Fruit fly (Drosophila melanogaster): ENCODE data around the gene vnd.

The vnd gene

dm6 chrX:618583-618982 is 36.7 kb downstream of the vnd start (continued):
- no peak for TF ChIP-seq salr (GFP tag; optimal IDR thresholded peaks at IDR 0.05)
- TF ChIP-seq CG3919 (GFP tag; optimal IDR thresholded peaks at IDR 0.05) = no peak
- no peak for TF ChIP-seq Smox (GFP tag; optimal IDR thresholded peaks at IDR 0.05)
- no peak for TF ChIP-seq achi (GFP tag; optimal IDR thresholded peaks at IDR 0.05)
- TF ChIP-seq Ets21C (GFP tag; optimal IDR thresholded peaks at IDR 0.05) = no peak
- TF ChIP-seq Lpt (GFP tag; optimal IDR thresholded peaks at IDR 0.05) = no peak
- TF ChIP-seq fkh (GFP tag; optimal IDR thresholded peaks at IDR 0.05) = no peak
- TF ChIP-seq Ets96B (tag; optimal IDR thresholded peaks at IDR 0.05) = no peak
- TF ChIP-seq fd59A (GFP tag; optimal IDR thresholded peaks at IDR 0.05) = no peak
- TF ChIP-seq CG6163 (GFP tag; IDR thresholded peaks at IDR 0.05) = no peak
- no peak for TF ChIP-seq cyc (GFP tag; optimal IDR thresholded peaks at IDR 0.05)
- no peak for TF ChIP-seq topi (GFP tag; optimal IDR thresholded peaks at IDR 0.05)
- TF ChIP-seq CG6808 (GFP tag; optimal IDR thresholded peaks at IDR 0.05) = no peak
- TF ChIP-seq Hr38 (GFP tag; optimal IDR thresholded peaks at IDR 0.05) = no peak
- no peak for TF ChIP-seq CG10669 (GFP tag; optimal IDR thresholded peaks at IDR 0.05)
- TF ChIP-seq CG3032 (tag; optimal IDR thresholded peaks at IDR 0.05) = no peak
- no peak for TF ChIP-seq CG11294 (GFP tag; IDR thresholded peaks at IDR 0.05)
- no peak for TF ChIP-seq CG6276 (GFP tag; optimal IDR thresholded peaks at IDR 0.05)
- no peak for TF ChIP-seq Met (GFP tag; optimal IDR thresholded peaks at IDR 0.05)
- TF ChIP-seq CG7368 (GFP tag; optimal IDR thresholded peaks at IDR 0.05) = no peak
- no peak for TF ChIP-seq Blimp-1 (GFP tag; optimal IDR thresholded peaks at IDR 0.05)
- no peak for TF ChIP-seq ss (GFP tag; optimal IDR thresholded peaks at IDR 0.05)

- TF ChIP-seq CG16779 (tag; optimal IDR thresholded peaks at IDR 0.05) = no peak
- TF ChIP-seq Hr4 (GFP tag; optimal IDR thresholded peaks at IDR 0.05) = peak; percentile 33
- TF ChIP-seq fd85E (GFP tag; optimal IDR thresholded peaks at IDR 0.05) = no peak
- peak; percentile 41; the same call in 1 of the 3 replicates for TF ChIP-seq CG8119 (GFP tag; IDR thresholded peaks at IDR 0.05)
- no peak for TF ChIP-seq cyc (GFP tag; optimal IDR thresholded peaks at IDR 0.05)
- no peak for TF ChIP-seq Blimp-1 (GFP tag; optimal IDR thresholded peaks at IDR 0.05)
- no peak for TF ChIP-seq CG3919 (GFP tag; optimal IDR thresholded peaks at IDR 0.05)
- TF ChIP-seq Lpt (GFP tag; optimal IDR thresholded peaks at IDR 0.05) = no peak
- TF ChIP-seq Eip75B (GFP tag; optimal IDR thresholded peaks at IDR 0.05) = no peak
- no peak for TF ChIP-seq Gug (GFP tag; IDR thresholded peaks at IDR 0.05)
- TF ChIP-seq spab (GFP tag; optimal IDR thresholded peaks at IDR 0.05) = no peak
- no peak for TF ChIP-seq Sox15 (GFP tag; optimal IDR thresholded peaks at IDR 0.05)
- peak; percentile 61 for TF ChIP-seq svp (GFP tag)
- TF ChIP-seq CG11762 (GFP tag; optimal IDR thresholded peaks at IDR 0.05; ENCODE audit: insufficient read depth) = no peak
- no peak for TF ChIP-seq Eip93F (GFP tag; optimal IDR thresholded peaks at IDR 0.05)
- no peak for TF ChIP-seq fd59A (GFP tag; optimal IDR thresholded peaks at IDR 0.05)
- TF ChIP-seq lz (GFP tag; optimal IDR thresholded peaks at IDR 0.05) = no peak
- no peak for TF ChIP-seq salr (GFP tag; optimal IDR thresholded peaks at IDR 0.05)
- TF ChIP-seq vri (GFP tag; optimal IDR thresholded peaks at IDR 0.05) = no peak
- peak; percentile 24 for TF ChIP-seq CG32006 (GFP tag; optimal IDR thresholded peaks at IDR 0.05)
- no peak for TF ChIP-seq Smox (GFP tag; optimal IDR thresholded peaks at IDR 0.05)
- TF ChIP-seq topi (GFP tag; optimal IDR thresholded peaks at IDR 0.05) = no peak
- no peak for TF ChIP-seq net (GFP tag; optimal IDR thresholded peaks at IDR 0.05)
- TF ChIP-seq CG31627 (GFP tag; optimal IDR thresholded peaks at IDR 0.05) = no peak
- no peak for TF ChIP-seq CG10669 (GFP tag; optimal IDR thresholded peaks at IDR 0.05)
- TF ChIP-seq achi (GFP tag; optimal IDR thresholded peaks at IDR 0.05) = no peak
- TF ChIP-seq CG10631 (GFP tag; optimal IDR thresholded peaks at IDR 0.05) = no peak
- TF ChIP-seq CG8319 (GFP tag; optimal IDR thresholded peaks at IDR 0.05) = no peak
- no peak for TF ChIP-seq CG6854 (GFP tag; optimal IDR thresholded peaks at IDR 0.05)
- TF ChIP-seq pdm3 (GFP tag; optimal IDR thresholded peaks at IDR 0.05) = no peak
- TF ChIP-seq CG15336 (GFP tag; IDR thresholded peaks at IDR 0.05) = peak; percentile 22; the same call in 1 of the 2 replicates
- no peak for TF ChIP-seq eg (GFP tag; IDR thresholded peaks at IDR 0.05)
- TF ChIP-seq CG3032 (tag; optimal IDR thresholded peaks at IDR 0.05) = no peak
- TF ChIP-seq ss (GFP tag; optimal IDR thresholded peaks at IDR 0.05) = no peak
- TF ChIP-seq CG6163 (GFP tag; IDR thresholded peaks at IDR 0.05) = no peak
- TF ChIP-seq acj6 (GFP tag; optimal IDR thresholded peaks at IDR 0.05) = no peak
These were observed 37.5 kb downstream of the vnd start for dm6 chrX:619220-620101.

All from whole organism, prepupa.